Fruit fly (Drosophila melanogaster): ENCODE data around the gene Oatp74D.

The Oatp74D gene

dm6 chr3L:17474711-17475451 is 12.0 kb upstream of the Oatp74D start, which contains the start of the genes UQCR-Q and CG46525:
UQCR-Q (plus strand) TSS chr3L:17474761.
CG46525 (plus strand) TSS chr3L:17475220.
- no peak for TF ChIP-seq CG8478 (optimal IDR thresholded peaks at IDR 0.05)
- TF ChIP-seq CTCF (optimal IDR thresholded peaks at IDR 0.05): peak; percentile 61 to 71

- TF ChIP-seq CTCF (optimal IDR thresholded peaks at IDR 0.05) (peak in 1 of 2 experiments; percentile 18), CG8478 (optimal IDR thresholded peaks at IDR 0.05) (no peak)
Observed at dm6 chr3L:17475979-17476393, 10.9 kb upstream of the Oatp74D start, which contains the start of gene CG34250. CG34250 (plus strand) TSS chr3L:17476222.

DNA sequence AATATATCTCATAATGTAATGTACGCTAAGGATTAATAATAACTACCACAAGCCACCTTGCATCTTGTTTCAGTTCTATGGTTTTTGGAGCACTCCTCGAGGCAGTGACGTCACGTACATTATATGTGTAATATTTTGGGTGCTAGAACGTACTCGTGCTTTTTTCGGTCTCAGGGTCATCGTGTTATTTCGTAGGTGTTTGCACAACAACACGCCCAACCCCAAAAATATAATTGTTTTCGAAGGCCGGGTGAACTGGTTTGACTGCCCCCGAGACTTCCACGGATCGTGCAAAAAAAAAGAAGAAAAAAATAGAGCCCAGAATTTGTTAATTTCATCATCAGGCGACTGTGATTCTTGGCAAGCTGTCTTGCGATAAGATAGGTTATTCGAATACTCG is 10.4 kb upstream of the Oatp74D start:
- TF ChIP-seq CG8478 (optimal IDR thresholded peaks at IDR 0.05): no peak
- TF ChIP-seq CTCF (optimal IDR thresholded peaks at IDR 0.05): no peak

DNA sequence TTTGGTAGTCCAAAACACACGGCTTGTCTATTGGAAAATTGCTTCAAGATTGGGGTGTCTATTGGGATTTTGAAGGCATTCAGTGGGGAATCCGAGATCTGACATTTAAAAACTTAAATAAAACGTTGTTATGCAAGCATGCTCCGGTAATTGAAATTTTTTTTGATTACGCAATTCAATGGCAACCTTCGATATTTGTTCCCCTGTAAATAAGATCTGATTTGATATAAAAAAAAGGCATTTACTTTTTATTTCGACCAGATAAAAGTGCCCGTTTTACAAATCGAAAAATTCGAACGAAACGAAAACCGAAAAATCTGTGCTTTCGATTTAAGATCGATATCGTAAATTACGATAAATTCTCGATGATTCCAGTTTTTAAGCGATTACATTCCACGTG is 8.1 kb upstream of the Oatp74D start, which contains the start of the genes CG13733 and qjt:
CG13733 (minus strand) TSS at position 101 of the 400 bp plus-strand sequence.
qjt (plus strand) TSS at position 271 of the 400 bp plus-strand sequence.
- TF ChIP-seq CG8478 (optimal IDR thresholded peaks at IDR 0.05) (no peak), CTCF (optimal IDR thresholded peaks at IDR 0.05) (no peak)

DNA sequence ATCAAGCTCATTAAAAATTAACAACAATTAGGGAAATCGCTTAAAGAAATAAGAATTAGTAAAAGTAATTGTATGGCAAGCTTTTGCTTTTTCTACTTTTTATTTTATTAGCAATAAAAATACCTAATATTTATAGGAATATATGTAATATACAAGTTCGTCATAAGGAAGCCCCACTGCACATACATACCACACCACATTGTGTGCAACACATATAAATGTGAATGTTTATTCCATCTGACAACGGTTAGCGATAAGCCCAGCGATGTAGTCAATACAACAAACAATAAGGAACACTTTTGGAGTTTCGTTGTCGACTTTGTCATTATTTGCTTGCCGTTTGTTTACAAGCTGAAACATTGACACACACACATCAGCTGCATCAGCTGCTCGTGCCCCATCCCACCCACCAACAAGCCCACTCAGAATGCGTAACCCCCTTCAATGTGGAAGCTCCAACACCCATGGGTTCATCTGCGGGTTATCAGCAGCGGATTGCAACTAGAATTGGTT is 1.6 kb upstream of the Oatp74D start:
- TF ChIP-seq CG8478 (optimal IDR thresholded peaks at IDR 0.05): no peak
- TF ChIP-seq CTCF (optimal IDR thresholded peaks at IDR 0.05): no peak

dm6 chr3L:17486130-17486529 is 788 bp upstream of the Oatp74D start, which contains the start of gene CG6333:
CG6333 (minus strand) TSS chr3L:17486230.
- TF ChIP-seq CTCF (optimal IDR thresholded peaks at IDR 0.05) (no peak), CG8478 (optimal IDR thresholded peaks at IDR 0.05) (no peak)

dm6 chr3L:17488622-17489391 is 1.9 kb downstream of the Oatp74D start:
- no peak for TF ChIP-seq CTCF (optimal IDR thresholded peaks at IDR 0.05)
- TF ChIP-seq CG8478 (optimal IDR thresholded peaks at IDR 0.05): no peak

dm6 chr3L:17491646-17492045 is 4.7 kb downstream of the Oatp74D start:
- TF ChIP-seq CG8478 (optimal IDR thresholded peaks at IDR 0.05) (no peak), CTCF (optimal IDR thresholded peaks at IDR 0.05) (no peak)

DNA sequence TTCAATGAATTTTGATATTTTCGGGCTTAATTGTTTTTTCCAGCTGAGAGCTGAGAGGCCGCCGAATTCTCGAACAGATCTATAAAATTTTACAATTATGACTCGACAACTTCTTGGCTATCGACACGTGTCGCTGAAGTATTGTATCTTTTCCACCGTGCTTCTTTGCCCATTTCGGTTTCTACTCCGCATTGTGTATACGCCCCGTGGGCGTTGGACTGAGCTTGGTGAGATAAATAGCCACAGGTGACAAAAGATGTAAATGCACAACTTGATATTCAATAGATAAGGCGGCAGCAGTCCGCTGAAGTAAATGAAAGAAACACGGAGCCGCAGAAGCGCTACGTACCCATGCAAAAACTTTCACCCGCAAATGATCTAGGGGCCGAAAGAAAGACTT is 6.3 kb downstream of the Oatp74D start:
- TF ChIP-seq CTCF (optimal IDR thresholded peaks at IDR 0.05) (no peak), CG8478 (optimal IDR thresholded peaks at IDR 0.05) (no peak)

dm6 chr3L:17493807-17494404 is 7.0 kb downstream of the Oatp74D start:
- TF ChIP-seq CTCF (optimal IDR thresholded peaks at IDR 0.05) (no peak), CG8478 (optimal IDR thresholded peaks at IDR 0.05) (no peak)

dm6 chr3L:17494541-17494940 is 7.6 kb downstream of the Oatp74D start, which contains the start of gene edin:
edin (plus strand) TSS chr3L:17494880.
- TF ChIP-seq CTCF (optimal IDR thresholded peaks at IDR 0.05): no peak
- no peak for TF ChIP-seq CG8478 (optimal IDR thresholded peaks at IDR 0.05)

DNA sequence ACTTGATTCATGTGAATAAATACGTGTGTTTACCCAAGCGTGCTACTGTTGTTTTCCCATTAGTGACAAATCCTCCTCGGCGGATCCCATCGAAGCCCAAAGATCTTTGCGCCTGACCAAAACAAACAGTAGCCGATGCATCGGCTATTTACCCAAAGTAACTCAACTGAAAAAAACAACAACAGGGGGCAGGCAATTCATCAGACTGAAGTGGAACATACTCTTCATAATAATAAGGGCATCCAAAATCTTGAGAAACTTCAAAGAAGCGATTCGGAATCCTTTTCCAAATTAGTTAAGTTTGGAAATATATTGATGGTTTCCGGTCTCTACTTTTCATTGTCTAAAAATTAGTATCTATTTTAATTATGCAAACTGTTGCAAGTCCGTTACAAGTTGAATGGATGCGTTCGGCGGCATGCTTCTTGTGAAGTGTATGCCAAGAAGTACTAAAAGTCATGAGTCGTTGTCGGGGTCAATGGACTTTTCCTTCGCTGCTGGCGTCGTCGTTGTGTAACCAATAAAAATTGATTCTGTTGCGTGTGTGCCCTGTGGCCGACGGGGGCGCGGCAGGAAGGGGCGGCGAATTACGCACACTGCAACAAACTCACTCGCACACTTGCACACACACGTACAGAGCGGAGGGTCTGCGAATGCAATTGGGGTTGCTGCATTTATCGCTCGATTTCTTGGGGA is 8.5 kb downstream of the Oatp74D start:
- TF ChIP-seq CTCF (optimal IDR thresholded peaks at IDR 0.05) (no peak), CG8478 (optimal IDR thresholded peaks at IDR 0.05) (no peak)

- TF ChIP-seq CG8478 (optimal IDR thresholded peaks at IDR 0.05): no peak
- TF ChIP-seq CTCF (optimal IDR thresholded peaks at IDR 0.05): no peak
Observed at dm6 chr3L:17496012-17496411, 9.1 kb downstream of the Oatp74D start.

DNA sequence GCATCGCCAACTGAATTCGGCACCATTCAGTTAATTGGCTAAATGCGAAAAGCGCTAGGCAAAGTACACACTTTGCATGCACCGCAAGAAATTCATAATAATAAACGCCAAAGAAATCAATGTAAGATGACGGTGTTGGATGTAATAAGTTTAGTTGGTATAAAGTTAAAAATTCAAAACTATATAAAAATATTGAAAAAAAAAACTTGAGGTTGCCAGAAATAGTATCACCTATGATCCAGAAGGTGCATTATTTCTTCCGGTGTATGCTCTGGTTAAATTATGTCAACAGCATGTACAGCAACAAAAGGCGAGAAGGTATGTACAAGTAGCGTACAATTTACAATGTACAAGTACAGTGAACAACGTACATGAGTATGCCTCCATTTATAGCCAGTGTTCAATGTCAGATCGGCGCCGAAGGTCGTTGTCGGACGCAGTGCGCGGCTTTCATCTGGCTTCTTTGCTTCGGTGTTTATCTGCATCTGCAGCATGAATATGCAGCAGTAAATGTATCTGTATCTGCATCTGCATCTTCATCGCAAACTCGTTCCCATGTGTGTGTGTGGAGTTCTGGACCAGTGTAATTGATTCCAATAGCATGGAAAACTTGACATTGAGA is 10.1 kb downstream of the Oatp74D start:
- TF ChIP-seq CTCF (optimal IDR thresholded peaks at IDR 0.05) (no peak), CG8478 (optimal IDR thresholded peaks at IDR 0.05) (no peak)
